Worm (Caenorhabditis elegans) whole organism, L2 larva: ENCODE measurements around the gene Y62H9A.9.

ENCODE experiments used
- C34F6.9 ChIP-seq: fragments of 150-350 bp; optimal IDR thresholded peaks from 2 replicates; lab custom pipeline; 2014; ENCODE audit warnings: missing biosample characterization, missing genetic modification characterization
- R02D3.7 ChIP-seq: fragments of 150-350 bp; optimal IDR thresholded peaks from 2 replicates; lab custom pipeline; 2014; ENCODE audit warnings: missing biosample characterization, missing genetic modification characterization
- Y55F3AM.14 ChIP-seq: fragments of 200-800 bp; sonication (Bioruptor generic); optimal IDR thresholded peaks from 2 replicates; lab custom pipeline; 2018; ENCODE audit warnings: mild to moderate bottlenecking, missing genetic modification characterization, missing compliant biosample characterization
- ZK546.5 ChIP-seq: sonication (generic microtip); optimal IDR thresholded peaks from 2 replicates; lab custom pipeline; 2017; ENCODE audit warnings: missing biosample characterization, missing genetic modification characterization
- alr-1 ChIP-seq: fragments of 150-350 bp; optimal IDR thresholded peaks from 2 replicates; lab custom pipeline; 2014; ENCODE audit warnings: missing biosample characterization, missing genetic modification characterization
- aly-2 ChIP-seq: fragments of 150-350 bp; optimal IDR thresholded peaks from 2 replicates; lab custom pipeline; 2014; ENCODE audit warnings: missing biosample characterization, missing genetic modification characterization
- ama-1 ChIP-seq: fragments of 150-350 bp; optimal IDR thresholded peaks from 2 replicates; lab custom pipeline; 2018; ENCODE audit warnings: inconsistent platforms
- ceh-16 ChIP-seq: fragments of 150-350 bp; optimal IDR thresholded peaks from 2 replicates; lab custom pipeline; 2014; ENCODE audit warnings: missing biosample characterization, missing genetic modification characterization
- ceh-82 ChIP-seq: fragments of 150-350 bp; optimal IDR thresholded peaks from 2 replicates; lab custom pipeline; 2014; ENCODE audit warnings: missing biosample characterization, missing genetic modification characterization
- crh-2 ChIP-seq: sonication (generic microtip); optimal IDR thresholded peaks from 2 replicates; lab custom pipeline; 2017; ENCODE audit warnings: missing biosample characterization, missing genetic modification characterization
- dmd-4 ChIP-seq: sonication (generic microtip); optimal IDR thresholded peaks from 2 replicates; lab custom pipeline; 2017; ENCODE audit warnings: missing biosample characterization, missing genetic modification characterization
- egl-27 ChIP-seq: sonication (generic microtip); optimal IDR thresholded peaks from 3 replicates; lab custom pipeline; 2017; ENCODE audit warnings: missing biosample characterization, missing genetic modification reagents, missing genetic modification characterization
- elt-1 ChIP-seq: fragments of 150-350 bp; optimal IDR thresholded peaks from 2 replicates; lab custom pipeline; 2014; ENCODE audit warnings: missing biosample characterization, missing genetic modification characterization
- elt-3 ChIP-seq: sonication (generic microtip); optimal IDR thresholded peaks from 2 replicates; lab custom pipeline; 2017; ENCODE audit warnings: missing biosample characterization, missing genetic modification characterization
- fos-1 ChIP-seq: fragments of 150-350 bp; optimal IDR thresholded peaks from 2 replicates; lab custom pipeline; 2014; ENCODE audit warnings: missing biosample characterization, missing genetic modification characterization
- gmeb-1 ChIP-seq: fragments of 150-350 bp; optimal IDR thresholded peaks from 2 replicates; lab custom pipeline; 2014; ENCODE audit warnings: missing biosample characterization, missing genetic modification characterization
- lin-11 ChIP-seq: fragments of 150-350 bp; sonication (generic microtip); optimal IDR thresholded peaks from 2 replicates; lab custom pipeline; 2014; ENCODE audit warnings: missing biosample characterization, missing genetic modification characterization, inconsistent platforms, mixed read lengths
- lin-13 ChIP-seq: fragments of 150-350 bp; optimal IDR thresholded peaks from 2 replicates; lab custom pipeline; 2014; ENCODE audit warnings: missing biosample characterization, missing genetic modification reagents, missing genetic modification characterization
- lin-39 ChIP-seq: fragments of 150-350 bp; optimal IDR thresholded peaks from 2 replicates; lab custom pipeline; 2014; ENCODE audit warnings: missing biosample characterization, missing genetic modification reagents, missing genetic modification characterization
- mab-5 ChIP-seq: fragments of 150-350 bp; optimal IDR thresholded peaks from 2 replicates; lab custom pipeline; 2014; ENCODE audit warnings: missing biosample characterization, missing genetic modification characterization
- mbf-1 ChIP-seq: sonication (generic microtip); optimal IDR thresholded peaks from 2 replicates; lab custom pipeline; 2017; ENCODE audit warnings: missing biosample characterization, missing genetic modification characterization
- mdl-1 ChIP-seq, 2 experiments: fragments of 150-350 bp in 1 of 2; sonication (generic microtip) in 1 of 2; optimal IDR thresholded peaks; 2 replicates each; lab custom pipeline; 2017; ENCODE audit warnings: missing biosample characterization in 2 of 2, missing genetic modification characterization in 2 of 2
- nhr-10 ChIP-seq: sonication (generic microtip); optimal IDR thresholded peaks from 2 replicates; lab custom pipeline; 2017; ENCODE audit warnings: missing biosample characterization, missing genetic modification characterization
- nhr-12 ChIP-seq: fragments of 150-350 bp; optimal IDR thresholded peaks from 2 replicates; lab custom pipeline; 2014; ENCODE audit warnings: missing biosample characterization, missing genetic modification characterization
- nhr-237 ChIP-seq: fragments of 150-350 bp; optimal IDR thresholded peaks from 2 replicates; lab custom pipeline; 2014; ENCODE audit warnings: missing biosample characterization, missing genetic modification characterization
- nhr-6 ChIP-seq: fragments of 150-350 bp; optimal IDR thresholded peaks from 2 replicates; lab custom pipeline; 2014; ENCODE audit warnings: missing biosample characterization, missing genetic modification characterization
- peb-1 ChIP-seq: fragments of 150-350 bp; optimal IDR thresholded peaks from 2 replicates; lab custom pipeline; 2014; ENCODE audit warnings: missing biosample characterization, missing genetic modification characterization
- sem-4 ChIP-seq: fragments of 150-350 bp; optimal IDR thresholded peaks from 2 replicates; lab custom pipeline; 2014; ENCODE audit warnings: missing biosample characterization, missing genetic modification reagents, missing genetic modification characterization
- skn-1 ChIP-seq: sonication (generic microtip); optimal IDR thresholded peaks from 2 replicates; lab custom pipeline; 2017; ENCODE audit warnings: missing biosample characterization, missing genetic modification characterization
- sma-9 ChIP-seq, 2 experiments: fragments of 150-350 bp in 1 of 2; sonication (generic microtip) in 1 of 2; optimal IDR thresholded peaks; 2 replicates each; lab custom pipeline; 2014 to 2016; ENCODE audit warnings: missing genetic modification characterization in 2 of 2, mild to moderate bottlenecking in 1 of 2, missing biosample characterization in 1 of 2, missing compliant biosample characterization in 1 of 2, missing genetic modification reagents in 1 of 2, moderate library complexity in 1 of 2
- snpc-4 ChIP-seq: fragments of 150-350 bp; optimal IDR thresholded peaks from 2 replicates; lab custom pipeline; 2014; ENCODE audit warnings: missing biosample characterization, missing genetic modification characterization
- unc-39 ChIP-seq: fragments of 150-350 bp; optimal IDR thresholded peaks from 2 replicates; lab custom pipeline; 2014; ENCODE audit warnings: missing biosample characterization, missing genetic modification characterization
- unc-55 ChIP-seq: fragments of 150-350 bp; sonication (generic microtip); optimal IDR thresholded peaks from 3 replicates; lab custom pipeline; 2014; ENCODE audit warnings: missing biosample characterization, missing genetic modification reagents, missing genetic modification characterization
- ztf-1 ChIP-seq: fragments of 200-800 bp; sonication (Bioruptor generic); conservative IDR thresholded peaks from 2 replicates; pipeline ENCODE4 v1.3.6; 2022; ENCODE audit warnings: missing genetic modification characterization, missing compliant biosample characterization
- ztf-11 ChIP-seq: sonication (generic microtip); optimal IDR thresholded peaks from 2 replicates; lab custom pipeline; 2017; ENCODE audit warnings: missing biosample characterization, missing genetic modification characterization
- ztf-4 ChIP-seq: fragments of 150-350 bp; optimal IDR thresholded peaks from 2 replicates; lab custom pipeline; 2014; ENCODE audit warnings: missing biosample characterization, missing genetic modification characterization

Gene Y62H9A.9

ce11 chrX:11910046-11910445 is 12.1 kb upstream of the Y62H9A.9 start, which contains the start of gene Y62H9A.15:
Y62H9A.15 (minus strand) TSS chrX:11910145.
- TF ChIP-seq lin-39 (no peak), crh-2 (tag; lab: Kevin White, UChicago) (no peak), fos-1 (tag; lab: Kevin White, UChicago) (peak; percentile 8), mdl-1 (tag; optimal IDR thresholded peaks at IDR 0.05; lab: Kevin White, UChicago) (no peak), R02D3.7 (tag; lab: Kevin White, UChicago) (no peak), sma-9 (GFP tag; optimal IDR thresholded peaks at IDR 0.05; lab: Kevin White, UChicago) (no peak), sma-9 (tag; optimal IDR thresholded peaks at IDR 0.05; lab: Kevin White, UChicago) (no peak), ceh-82 (tag; lab: Kevin White, UChicago) (no peak), mab-5 (tag; lab: Kevin White, UChicago) (no peak), lin-11 (tag; lab: Kevin White, UChicago) (no peak)

- TF ChIP-seq fos-1 (tag; lab: Kevin White, UChicago) (peak; percentile 74), skn-1 (peak; percentile 57), mdl-1 (tag; optimal IDR thresholded peaks at IDR 0.05; lab: Kevin White, UChicago) (no peak), nhr-6 (tag; lab: Kevin White, UChicago) (no peak), nhr-12 (tag; lab: Kevin White, UChicago) (no peak), aly-2 (tag; lab: Kevin White, UChicago) (no peak)
Measured at ce11 chrX:11909168-11909567, 11.2 kb upstream of the Y62H9A.9 start.

ce11 chrX:11908226-11908625 is 10.3 kb upstream of the Y62H9A.9 start:
- TF ChIP-seq aly-2 (tag; lab: Kevin White, UChicago) (no peak), lin-39 (no peak), nhr-10 (tag; lab: Kevin White, UChicago) (no peak), unc-39 (tag; lab: Kevin White, UChicago) (no peak), lin-11 (tag; lab: Kevin White, UChicago) (no peak), ceh-16 (no peak), crh-2 (tag; lab: Kevin White, UChicago) (no peak), gmeb-1 (tag; lab: Kevin White, UChicago) (no peak), ztf-4 (no peak), nhr-12 (tag; lab: Kevin White, UChicago) (no peak), lin-13 (GFP tag; lab: Kevin White, UChicago) (no peak), ztf-1 (GFP tag; lab: Robert Waterston, UW) (no peak), dmd-4 (tag; lab: Kevin White, UChicago) (no peak), mab-5 (tag; lab: Kevin White, UChicago) (no peak), peb-1 (tag; lab: Kevin White, UChicago) (no peak), nhr-6 (tag; lab: Kevin White, UChicago) (no peak), ama-1 (lab: Kevin White, UChicago) (no peak), egl-27 (tag; lab: Kevin White, UChicago) (no peak)

ce11 chrX:11907263-11907662 is 9.3 kb upstream of the Y62H9A.9 start, which contains the start of gene Y62H9A.11:
Y62H9A.11 (minus strand) TSS chrX:11907363.
- TF ChIP-seq sem-4 (tag; lab: Kevin White, UChicago): no peak
- TF ChIP-seq ztf-4: no peak
- TF ChIP-seq mab-5 (tag; lab: Kevin White, UChicago): no peak
- no peak for TF ChIP-seq ztf-1 (GFP tag; lab: Robert Waterston, UW)
- no peak for TF ChIP-seq ZK546.5
- no peak for TF ChIP-seq dmd-4 (tag; lab: Kevin White, UChicago)
- no peak for TF ChIP-seq snpc-4 (tag; lab: Kevin White, UChicago)
- no peak for TF ChIP-seq Y55F3AM.14 (GFP tag; lab: Kevin White, UChicago)
- TF ChIP-seq C34F6.9: no peak
- no peak for TF ChIP-seq aly-2 (tag; lab: Kevin White, UChicago)
- TF ChIP-seq nhr-237: no peak
- TF ChIP-seq elt-1 (tag; lab: Kevin White, UChicago): no peak
- TF ChIP-seq elt-3 (tag; lab: Kevin White, UChicago): no peak
- TF ChIP-seq ztf-11: no peak
- no peak for TF ChIP-seq lin-39
- TF ChIP-seq, all 48 proteins: peak for 0

ce11 chrX:11906626-11907025 is 8.7 kb upstream of the Y62H9A.9 start:
- TF ChIP-seq elt-3 (tag; lab: Kevin White, UChicago): no peak
- TF ChIP-seq ceh-16: no peak
- no peak for TF ChIP-seq snpc-4 (tag; lab: Kevin White, UChicago)
- no peak for TF ChIP-seq lin-11 (tag; lab: Kevin White, UChicago)
- TF ChIP-seq nhr-237: no peak
- TF ChIP-seq mbf-1 (tag; lab: Kevin White, UChicago): no peak
- no peak for TF ChIP-seq ceh-82 (tag; lab: Kevin White, UChicago)
- no peak for TF ChIP-seq unc-55 (GFP tag; lab: Kevin White, UChicago)
- TF ChIP-seq egl-27 (tag; lab: Kevin White, UChicago): no peak
- no peak for TF ChIP-seq nhr-12 (tag; lab: Kevin White, UChicago)
- no peak for TF ChIP-seq alr-1
- TF ChIP-seq, all 48 proteins: peak for 0
